Fruit fly (Drosophila melanogaster) whole organism, embryonic: ENCODE results near the gene lectin-24A.
A peak's percentile ranks its signal among the peaks of the same experiment; 100 is the strongest.

Source experiments
- Atf6 ChIP-seq: fragments of 200-800 bp; sonication (Bioruptor generic); IDR thresholded peaks from 2 replicates; pipeline ENCODE4 v1.3.6; 2022; ENCODE audit warnings: missing biosample characterization, missing genetic modification characterization
- B-H1 ChIP-seq: fragments of 200-800 bp; sonication (Bioruptor generic); IDR thresholded peaks from 3 replicates; pipeline ENCODE4 v1.3.6; 2022; ENCODE audit warnings: missing biosample characterization, missing genetic modification characterization
- BtbVII ChIP-seq: fragments of 200-800 bp; sonication (Bioruptor generic); optimal IDR thresholded peaks from 3 replicates; lab custom pipeline; 2017; ENCODE audit warnings: missing biosample characterization, mild to moderate bottlenecking, missing genetic modification characterization
- CG10462 ChIP-seq: fragments of 200-800 bp; sonication (Bioruptor generic); optimal IDR thresholded peaks from 2 replicates; lab custom pipeline; 2016; ENCODE audit warnings: missing biosample characterization, missing genetic modification characterization
- CG12391 ChIP-seq: fragments of 200-800 bp; sonication (Bioruptor generic); optimal IDR thresholded peaks from 3 replicates; lab custom pipeline; 2018; ENCODE audit warnings: missing biosample characterization, mild to moderate bottlenecking, missing genetic modification characterization, moderate library complexity
- CG13296 ChIP-seq: fragments of 200-800 bp; sonication (Bioruptor generic); optimal IDR thresholded peaks from 3 replicates; lab custom pipeline; 2018; ENCODE audit warnings: missing biosample characterization, mild to moderate bottlenecking, missing genetic modification characterization
- CG13624 ChIP-seq: fragments of 200-800 bp; sonication (Bioruptor generic); optimal IDR thresholded peaks from 2 replicates; lab custom pipeline; 2016; ENCODE audit warnings: missing biosample characterization, missing genetic modification characterization
- CG14965 ChIP-seq: fragments of 200-800 bp; sonication (Bioruptor generic); optimal IDR thresholded peaks from 2 replicates; lab custom pipeline; 2016; ENCODE audit warnings: missing biosample characterization, missing genetic modification characterization, borderline replicate concordance
- CG16863 ChIP-seq: fragments of 200-800 bp; sonication (Bioruptor generic); optimal IDR thresholded peaks from 3 replicates; lab custom pipeline; 2016; ENCODE audit warnings: missing biosample characterization, missing genetic modification characterization
- CG17361 ChIP-seq: fragments of 200-800 bp; sonication (Bioruptor generic); IDR thresholded peaks from 3 replicates; pipeline ENCODE4 v1.3.6; 2022; ENCODE audit warnings: missing biosample characterization, missing genetic modification characterization
- CG17802 ChIP-seq: fragments of 200-800 bp; sonication (Bioruptor generic); optimal IDR thresholded peaks from 2 replicates; lab custom pipeline; 2018; ENCODE audit warnings: missing biosample characterization, mild to moderate bottlenecking, missing genetic modification characterization, moderate library complexity
- CG18764 ChIP-seq: fragments of 200-800 bp; sonication (Bioruptor generic); optimal IDR thresholded peaks from 3 replicates; lab custom pipeline; 2016; ENCODE audit warnings: missing biosample characterization, missing genetic modification characterization
- CG2129 ChIP-seq: fragments of 200-800 bp; sonication (Bioruptor generic); IDR thresholded peaks from 2 replicates; pipeline ENCODE4 v1.3.6; 2022; ENCODE audit warnings: missing biosample characterization, missing genetic modification characterization; ENCODE audit not compliant: partially characterized antibody
- CG2199 ChIP-seq: fragments of 200-800 bp; sonication (Bioruptor generic); IDR thresholded peaks from 3 replicates; pipeline ENCODE4 v1.3.6; 2022; ENCODE audit warnings: missing biosample characterization, missing genetic modification characterization
- CG30020 ChIP-seq: fragments of 200-800 bp; optimal IDR thresholded peaks from 2 replicates; lab custom pipeline; 2019; ENCODE audit warnings: missing biosample characterization, mild to moderate bottlenecking, missing genetic modification characterization, moderate library complexity
- CG3281 ChIP-seq: fragments of 200-800 bp; sonication (Bioruptor generic); optimal IDR thresholded peaks from 3 replicates; lab custom pipeline; 2017; ENCODE audit warnings: missing biosample characterization, mild to moderate bottlenecking, missing genetic modification characterization
- CG6654 ChIP-seq: fragments of 200-800 bp; sonication (Bioruptor generic); optimal IDR thresholded peaks from 2 replicates; lab custom pipeline; 2017; ENCODE audit warnings: missing biosample characterization, mild to moderate bottlenecking, missing genetic modification characterization
- CG7556 ChIP-seq: fragments of 200-800 bp; sonication (Bioruptor generic); optimal IDR thresholded peaks from 2 replicates; lab custom pipeline; 2017; ENCODE audit warnings: missing biosample characterization, mild to moderate bottlenecking, missing genetic modification characterization
- D19B ChIP-seq: fragments of 200-800 bp; sonication (Bioruptor generic); optimal IDR thresholded peaks from 2 replicates; lab custom pipeline; 2017; ENCODE audit warnings: missing biosample characterization, mild to moderate bottlenecking, missing genetic modification characterization
- Hr51 ChIP-seq, 2 experiments: fragments of 200-800 bp; sonication (Bioruptor generic); optimal IDR thresholded peaks; 2 replicates in 1 of 2; 3 replicates in 1 of 2; lab custom pipeline; 2016 to 2018; ENCODE audit warnings: missing biosample characterization in 2 of 2, missing genetic modification characterization in 2 of 2, mild to moderate bottlenecking in 1 of 2, moderate library complexity in 1 of 2
- Hr78 ChIP-seq, 2 experiments: fragments of 200-800 bp in 1 of 2; fragments of >200 bp in 1 of 2; sonication (Bioruptor generic) in 1 of 2; optimal IDR thresholded peaks; 2 replicates each; lab custom pipeline; 2017 to 2019; ENCODE audit warnings: missing biosample characterization in 2 of 2, missing genetic modification characterization in 2 of 2, mild to moderate bottlenecking in 1 of 2, moderate library complexity in 1 of 2
- NC2α ChIP-seq: fragments of 200-800 bp; sonication (Bioruptor generic); optimal IDR thresholded peaks from 2 replicates; lab custom pipeline; 2016; ENCODE audit warnings: missing biosample characterization, missing genetic modification characterization
- NC2β ChIP-seq: fragments of 200-800 bp; sonication (Bioruptor generic); optimal IDR thresholded peaks from 2 replicates; lab custom pipeline; 2016; ENCODE audit warnings: missing biosample characterization, missing genetic modification characterization
- Pdp1 ChIP-seq, 2 experiments: fragments of 200-800 bp; sonication (Bioruptor generic); optimal IDR thresholded peaks; 3 replicates each; lab custom pipeline; 2016; ENCODE audit warnings: missing biosample characterization in 2 of 2, missing genetic modification characterization in 2 of 2, mild to moderate bottlenecking in 1 of 2, moderate library complexity in 1 of 2
- Taf1 ChIP-seq: fragments of 200-800 bp; sonication (Bioruptor generic); IDR thresholded peaks from 2 replicates; pipeline ENCODE4 v1.3.6; 2022; ENCODE audit warnings: missing biosample characterization, missing genetic modification characterization
- Trl ChIP-seq, 3 experiments: fragments of >200 bp in 2 of 3; fragments of 200-800 bp in 1 of 3; sonication (Bioruptor generic) in 1 of 3; optimal IDR thresholded peaks; 2 replicates in 1 of 3; 3 replicates in 2 of 3; lab custom pipeline; 2016 to 2017; ENCODE audit warnings: missing biosample characterization in 1 of 3, missing genetic modification characterization in 1 of 3
- Xrp1 ChIP-seq: fragments of 200-800 bp; sonication (Bioruptor generic); IDR thresholded peaks from 2 replicates; pipeline ENCODE4 v1.3.6; 2022; ENCODE audit warnings: missing biosample characterization, missing genetic modification characterization
- ap ChIP-seq: fragments of 200-800 bp; sonication (Bioruptor generic); IDR thresholded peaks from 2 replicates; pipeline ENCODE4 v1.3.6; 2022; ENCODE audit warnings: missing biosample characterization, missing genetic modification characterization
- crol ChIP-seq: fragments of 200-800 bp; sonication (Bioruptor generic); IDR thresholded peaks from 2 replicates; pipeline ENCODE4 v1.3.6; 2022; ENCODE audit warnings: missing biosample characterization, missing genetic modification characterization
- esg ChIP-seq: fragments of 200-800 bp; sonication (Bioruptor generic); conservative IDR thresholded peaks from 2 replicates; pipeline ENCODE4 v1.3.6; 2022; ENCODE audit warnings: missing biosample characterization, missing genetic modification characterization
- eve ChIP-seq, 2 experiments: fragments of >200 bp; optimal IDR thresholded peaks; 2 replicates each; lab custom pipeline; 2017; ENCODE audit warnings: missing biosample characterization in 2 of 2, missing genetic modification characterization in 2 of 2
- grau ChIP-seq: fragments of 200-800 bp; optimal IDR thresholded peaks from 3 replicates; lab custom pipeline; 2019; ENCODE audit warnings: missing biosample characterization, mild to moderate bottlenecking, missing genetic modification characterization, moderate library complexity
- gsb-n ChIP-seq: fragments of 200-800 bp; sonication (Bioruptor generic); optimal IDR thresholded peaks from 3 replicates; lab custom pipeline; 2018; ENCODE audit warnings: missing biosample characterization, mild to moderate bottlenecking, missing genetic modification characterization
- hkb ChIP-seq, 2 experiments: fragments of 200-800 bp in 1 of 2; fragments of >200 bp in 1 of 2; sonication (Bioruptor generic) in 1 of 2; IDR thresholded peaks in 1 of 2; optimal IDR thresholded peaks in 1 of 2; 2 replicates each; pipeline versions ENCODE4 v1.3.6 to Lab custom; 2017 to 2022; ENCODE audit warnings: missing biosample characterization in 1 of 2, missing genetic modification characterization in 1 of 2
- ind ChIP-seq: fragments of 200-800 bp; sonication (Bioruptor generic); optimal IDR thresholded peaks from 3 replicates; lab custom pipeline; 2016; ENCODE audit warnings: missing biosample characterization, missing genetic modification characterization
- jumu ChIP-seq: fragments of 200-800 bp; sonication (Bioruptor generic); optimal IDR thresholded peaks from 3 replicates; lab custom pipeline; 2016; ENCODE audit warnings: missing biosample characterization, missing genetic modification characterization
- pfk ChIP-seq: fragments of 200-800 bp; sonication (Bioruptor generic); optimal IDR thresholded peaks from 2 replicates; lab custom pipeline; 2018; ENCODE audit warnings: missing biosample characterization, mild to moderate bottlenecking, missing genetic modification characterization, moderate library complexity
- pho ChIP-seq: fragments of 200-800 bp; sonication (Bioruptor generic); optimal IDR thresholded peaks from 2 replicates; lab custom pipeline; 2016; ENCODE audit warnings: missing biosample characterization, missing genetic modification characterization
- scrt ChIP-seq: fragments of 200-800 bp; sonication (Bioruptor generic); optimal IDR thresholded peaks from 2 replicates; lab custom pipeline; 2018; ENCODE audit warnings: missing biosample characterization, mild to moderate bottlenecking, missing genetic modification characterization, moderate library complexity
- sens ChIP-seq: fragments of 200-800 bp; sonication (Bioruptor generic); peaks from one replicate; lab custom pipeline; 2016; ENCODE audit warnings: missing biosample characterization, missing genetic modification characterization
- sima ChIP-seq: fragments of 200-800 bp; sonication (Bioruptor generic); optimal IDR thresholded peaks from 2 replicates; lab custom pipeline; 2016; ENCODE audit warnings: missing biosample characterization, missing genetic modification characterization
- ssp ChIP-seq: fragments of 200-800 bp; sonication (Bioruptor generic); IDR thresholded peaks from 2 replicates; pipeline ENCODE4 v1.3.6; 2022; ENCODE audit warnings: missing biosample characterization, missing genetic modification characterization
- sug ChIP-seq: fragments of 200-800 bp; optimal IDR thresholded peaks from 2 replicates; lab custom pipeline; 2019; ENCODE audit warnings: missing biosample characterization, mild to moderate bottlenecking, missing genetic modification characterization, moderate library complexity
- tup ChIP-seq: fragments of 200-800 bp; sonication (Bioruptor generic); optimal IDR thresholded peaks from 2 replicates; lab custom pipeline; 2016; ENCODE audit warnings: missing biosample characterization, mild to moderate bottlenecking, missing genetic modification characterization, moderate library complexity
- twi ChIP-seq: fragments of 200-800 bp; optimal IDR thresholded peaks from 2 replicates; lab custom pipeline; 2019; ENCODE audit warnings: missing biosample characterization, mild to moderate bottlenecking, missing genetic modification characterization, moderate library complexity
- tx ChIP-seq: fragments of 200-800 bp; sonication (Bioruptor generic); optimal IDR thresholded peaks from 2 replicates; lab custom pipeline; 2016; ENCODE audit warnings: missing biosample characterization, missing genetic modification characterization

lectin-24A gene

DNA sequence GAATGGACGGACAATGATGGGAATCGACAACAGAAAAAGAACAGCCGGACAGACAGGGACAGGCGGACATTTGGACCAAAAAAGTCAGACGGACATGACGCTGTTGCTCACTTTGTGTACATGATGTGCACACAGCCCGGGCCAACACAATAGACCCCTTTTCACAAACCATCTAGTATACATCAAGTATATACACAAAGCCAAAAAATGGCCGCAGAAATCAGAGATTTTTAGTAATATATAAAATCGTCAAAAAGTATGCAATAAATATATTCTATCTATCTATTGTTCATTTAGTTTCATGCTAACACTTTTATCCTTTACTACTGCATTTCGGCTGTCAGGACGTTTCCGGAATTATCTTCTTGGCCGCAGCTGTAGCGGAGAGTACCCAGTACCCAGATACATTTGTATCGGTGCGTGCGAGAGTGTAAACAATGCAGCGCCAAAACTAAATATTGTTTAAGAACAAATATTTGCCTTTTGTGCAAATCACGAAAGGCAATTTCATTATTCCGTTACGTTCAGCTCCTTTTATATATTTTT is 1.9 kb upstream of the lectin-24A start (continued):
- TF ChIP-seq scrt (GFP tag; lab: Kevin White, UChicago) (peak; percentile 19), CG13296 (peak; percentile 18), CG3281 (peak; percentile 59), CG16863 (no peak), BtbVII (peak; percentile 36)

- peak; percentile 43 for TF ChIP-seq sens (GFP tag; lab: Kevin White, UChicago)
- TF ChIP-seq CG2199 (GFP tag; lab: Robert Waterston, UW) = 0 out of 3 replicates have a peak, but pooled peaks have one; percentile 26
- no peak for TF ChIP-seq CG12391 (tag; lab: Kevin White, UChicago)
- TF ChIP-seq grau = peak; percentile 88
- TF ChIP-seq crol (GFP tag; lab: Robert Waterston, UW) = no peak
- peak in 1 of 2 experiments; percentile 89 for TF ChIP-seq eve (GFP tag; optimal IDR thresholded peaks at IDR 0.05; lab: Kevin White, UChicago)
- TF ChIP-seq Atf6 = 0 out of 2 replicates have a peak, but pooled peaks have one; percentile 8
- peak in 1 of 2 experiments; percentile 77 for TF ChIP-seq Pdp1 (GFP tag; optimal IDR thresholded peaks at IDR 0.05; lab: Kevin White, UChicago)
- TF ChIP-seq Trl (optimal IDR thresholded peaks at IDR 0.05; lab: Kevin White, UChicago) = peak in 1 of 2 experiments; percentile 13
- no peak for TF ChIP-seq Trl (GFP tag; optimal IDR thresholded peaks at IDR 0.05; lab: Kevin White, UChicago)
- TF ChIP-seq ap (GFP tag; lab: Robert Waterston, UW) = peak; percentile 18; the same call in 1 of the 2 replicates
Observed at dm6 chr2L:3713545-3714156, 3.9 kb downstream of the lectin-24A start.

dm6 chr2L:3712949-3713416 is 4.6 kb downstream of the lectin-24A start, which contains the start of the genes CG31955 and CG2818:
Gene CG31955, minus strand, starts transcription at chr2L:3713105.
Gene CG2818, plus strand, starts transcription at chr2L:3713360.
- TF ChIP-seq CG17361 (GFP tag; lab: Robert Waterston, UW) = peak; percentile 38; the same call in 1 of the 3 replicates
- no peak for TF ChIP-seq CG7556 (GFP tag; lab: Kevin White, UChicago)
- no peak for TF ChIP-seq Hr78 (GFP tag; optimal IDR thresholded peaks at IDR 0.05; lab: Kevin White, UChicago)
- peak; percentile 36 for TF ChIP-seq tx (GFP tag; lab: Kevin White, UChicago)
- peak; percentile 63 for TF ChIP-seq sens (GFP tag; lab: Kevin White, UChicago)
- TF ChIP-seq CG13624 (GFP tag; lab: Kevin White, UChicago) = peak; percentile 6
- TF ChIP-seq CG6654 (GFP tag; lab: Kevin White, UChicago) = no peak
- peak; percentile 36 for TF ChIP-seq CG30020 (tag; lab: Kevin White, UChicago)
- TF ChIP-seq sima (GFP tag; lab: Kevin White, UChicago) = no peak
- TF ChIP-seq D19B (GFP tag; lab: Kevin White, UChicago) = no peak
- TF ChIP-seq ssp = no peak
- TF ChIP-seq gsb-n (tag; lab: Kevin White, UChicago) = no peak
- no peak for TF ChIP-seq tup
- no peak for TF ChIP-seq pho (GFP tag; lab: Kevin White, UChicago)
- no peak for TF ChIP-seq Xrp1 (GFP tag; lab: Robert Waterston, UW)
- TF ChIP-seq CG2129 (GFP tag; lab: Robert Waterston, UW) = peak; percentile 63; the same call in 1 of the 2 replicates
- no peak for TF ChIP-seq CG17802 (tag; lab: Kevin White, UChicago)
- no peak for TF ChIP-seq Taf1 (GFP tag; lab: Robert Waterston, UW)
- no peak for TF ChIP-seq esg (GFP tag; lab: Robert Waterston, UW)
- no peak for TF ChIP-seq NC2α (GFP tag; lab: Kevin White, UChicago)
- no peak for TF ChIP-seq hkb (optimal IDR thresholded peaks at IDR 0.05; lab: Kevin White, UChicago)
- TF ChIP-seq hkb (GFP tag; IDR thresholded peaks at IDR 0.05; lab: Robert Waterston, UW) = no peak
- peak; percentile 1 for TF ChIP-seq ind (GFP tag; lab: Kevin White, UChicago)
- TF ChIP-seq jumu (GFP tag; lab: Kevin White, UChicago) = no peak
- TF ChIP-seq twi (tag; lab: Kevin White, UChicago) = no peak
- no peak for TF ChIP-seq CG10462
- no peak for TF ChIP-seq B-H1 (GFP tag; lab: Robert Waterston, UW)
- TF ChIP-seq CG18764 (GFP tag; lab: Kevin White, UChicago) = no peak
- TF ChIP-seq CG14965 (GFP tag; lab: Kevin White, UChicago) = no peak
- peak; percentile 3 for TF ChIP-seq NC2β (GFP tag; lab: Kevin White, UChicago)
- no peak for TF ChIP-seq pfk (GFP tag; lab: Kevin White, UChicago)
- peak; percentile 45 for TF ChIP-seq sug (tag; lab: Kevin White, UChicago)
- TF ChIP-seq Hr51 (GFP tag; optimal IDR thresholded peaks at IDR 0.05; lab: Kevin White, UChicago) = no peak
